Worm (Caenorhabditis elegans): ENCODE measurements around the gene K06G5.1.

ce11 chrX:14173850-14174249 lies 40.9 kb upstream of the K06G5.1 start, which contains the start of gene idhb-1:
- no peak for TF ChIP-seq him-1 (tag; optimal IDR thresholded peaks at IDR 0.05)
- peak; percentile 46 for TF ChIP-seq W03F9.2 (tag; optimal IDR thresholded peaks at IDR 0.05)
- TF ChIP-seq dao-5 (tag; optimal IDR thresholded peaks at IDR 0.05): no peak
